Worm (Caenorhabditis elegans): ENCODE data around the gene ZK512.2.

ZK512.2 gene

DNA sequence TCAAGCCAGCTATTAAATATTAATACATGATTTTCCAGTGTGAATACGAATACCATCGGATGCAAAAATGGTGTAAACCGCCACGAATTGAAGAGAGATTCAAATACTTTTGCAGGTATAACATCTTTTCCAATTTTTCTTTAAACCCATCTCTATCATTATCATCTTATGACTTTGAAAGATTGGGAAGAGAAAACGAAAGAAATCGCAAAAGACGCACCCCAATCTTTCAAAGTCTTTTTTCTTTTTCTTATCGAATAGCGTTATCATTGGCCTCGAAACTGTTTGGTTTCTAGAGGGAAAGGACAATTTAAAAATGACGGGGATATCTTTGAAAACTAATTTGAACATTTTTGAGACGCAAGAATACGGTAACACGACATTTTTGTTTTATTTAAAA is 38.9 kb downstream of the ZK512.2 start:
- TF ChIP-seq sea-1 (GFP tag; conservative IDR thresholded peaks at IDR 0.05) (no peak), ceh-13 (GFP tag; optimal IDR thresholded peaks at IDR 0.05) (no peak), hmg-4 (GFP tag; optimal IDR thresholded peaks at IDR 0.05) (no peak), tbx-37 (GFP tag; conservative IDR thresholded peaks at IDR 0.05) (no peak)

DNA sequence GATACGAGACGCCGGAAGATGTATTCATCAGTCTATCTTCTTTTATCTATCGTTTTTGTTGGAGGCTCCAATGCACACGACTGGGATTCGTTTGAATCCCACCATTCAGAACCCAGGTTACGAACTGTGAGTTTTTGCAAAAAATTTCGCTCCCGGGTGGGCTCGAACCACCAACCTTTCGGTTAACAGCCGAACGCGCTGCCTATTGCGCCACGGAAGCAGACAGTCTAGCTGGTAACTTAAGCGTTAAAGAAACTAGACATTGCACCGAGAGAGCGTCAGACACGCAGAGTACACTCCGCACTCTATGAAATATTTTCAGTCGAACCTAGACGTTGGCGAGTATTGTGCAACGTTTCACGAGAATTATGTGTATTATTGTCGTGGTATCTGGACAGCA is 40.5 kb downstream of the ZK512.2 start:
- TF ChIP-seq hnd-1 (tag; optimal IDR thresholded peaks at IDR 0.05) (peak; percentile 77), tbx-11 (GFP tag; IDR thresholded peaks at IDR 0.05) (peak; percentile 77), sea-1 (GFP tag; conservative IDR thresholded peaks at IDR 0.05) (0 out of 2 replicates have a peak, but pooled peaks have one; percentile 37), hmg-4 (GFP tag; optimal IDR thresholded peaks at IDR 0.05) (peak; percentile 80), tra-4 (tag; optimal IDR thresholded peaks at IDR 0.05) (peak; percentile 37), hmbx-1 (tag; optimal IDR thresholded peaks at IDR 0.05) (peak; percentile 20), B0310.2 (tag; optimal IDR thresholded peaks at IDR 0.05) (peak; percentile 73), flt-1 (GFP tag; IDR thresholded peaks at IDR 0.05) (peak; percentile 79), ceh-36 (tag; optimal IDR thresholded peaks at IDR 0.05) (peak; percentile 74), ets-7 (tag; optimal IDR thresholded peaks at IDR 0.05) (peak; percentile 27), aly-1 (tag; optimal IDR thresholded peaks at IDR 0.05) (no peak), pes-1 (GFP tag; IDR thresholded peaks at IDR 0.05) (no peak), F13C5.2 (tag; optimal IDR thresholded peaks at IDR 0.05) (peak; percentile 18), ceh-13 (GFP tag; optimal IDR thresholded peaks at IDR 0.05) (peak; percentile 75), ama-1 (optimal IDR thresholded peaks at IDR 0.05) (no peak), scrt-1 (GFP tag; IDR thresholded peaks at IDR 0.05) (peak; percentile 87), tbx-37 (GFP tag; conservative IDR thresholded peaks at IDR 0.05) (peak; percentile 76)

DNA sequence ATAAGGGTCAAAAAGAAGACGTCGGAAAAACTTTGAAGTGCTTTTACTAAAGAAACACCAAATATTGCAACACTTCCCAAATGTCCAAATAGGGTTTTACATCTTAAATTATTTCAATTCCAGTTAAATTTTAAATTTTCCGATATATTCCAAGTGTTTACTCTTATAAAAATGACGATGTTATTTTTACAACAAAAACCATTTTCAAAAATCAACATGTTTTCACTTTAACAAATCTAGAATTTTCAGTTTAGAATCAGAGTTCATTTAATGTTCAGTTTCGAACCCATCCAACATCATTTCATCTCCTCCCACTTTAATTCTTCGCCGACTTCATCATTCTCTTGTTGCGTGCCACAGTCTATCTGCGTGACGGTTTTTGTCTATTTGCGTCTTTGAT is 41.0 kb downstream of the ZK512.2 start, which contains the start of gene dos-1:
Gene dos-1, plus strand, starts transcription at position 301 of the 400 bp plus-strand sequence.
- TF ChIP-seq ets-7 (tag; optimal IDR thresholded peaks at IDR 0.05), result no peak
- no peak for TF ChIP-seq tra-4 (tag; optimal IDR thresholded peaks at IDR 0.05)
- no peak for TF ChIP-seq scrt-1 (GFP tag; IDR thresholded peaks at IDR 0.05)
- TF ChIP-seq tbx-11 (GFP tag; IDR thresholded peaks at IDR 0.05), result no peak
- TF ChIP-seq ama-1 (optimal IDR thresholded peaks at IDR 0.05), result no peak
- TF ChIP-seq tbx-37 (GFP tag; conservative IDR thresholded peaks at IDR 0.05), result no peak
- no peak for TF ChIP-seq B0310.2 (tag; optimal IDR thresholded peaks at IDR 0.05)
- TF ChIP-seq aly-1 (tag; optimal IDR thresholded peaks at IDR 0.05), result no peak

DNA sequence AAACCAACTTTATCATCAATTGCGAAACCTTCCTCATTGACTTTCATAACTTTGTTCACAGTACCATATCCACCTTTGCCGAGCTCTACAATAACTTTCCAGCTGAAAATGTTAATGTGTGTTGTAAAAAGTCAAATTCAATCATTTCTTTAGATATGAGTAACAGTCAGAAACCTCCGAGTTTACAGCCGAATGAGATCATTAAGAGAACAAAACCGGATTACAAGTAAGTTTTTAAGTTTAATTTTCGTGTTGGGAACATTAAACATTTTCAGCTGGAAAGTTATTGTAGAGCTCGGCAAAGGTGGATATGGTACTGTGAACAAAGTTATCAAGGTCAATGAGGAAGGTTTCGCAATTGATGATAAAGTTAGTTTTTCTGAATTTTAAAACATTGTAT is 43.4 kb downstream of the ZK512.2 start, which contains the start of gene ZK507.1:
Gene ZK507.1, minus strand, starts transcription at position 101 of the 400 bp plus-strand sequence.
- TF ChIP-seq ceh-36 (tag; optimal IDR thresholded peaks at IDR 0.05) (no peak), F13C5.2 (tag; optimal IDR thresholded peaks at IDR 0.05) (no peak), hmg-4 (GFP tag; optimal IDR thresholded peaks at IDR 0.05) (no peak), tbx-37 (GFP tag; conservative IDR thresholded peaks at IDR 0.05) (no peak), flt-1 (GFP tag; IDR thresholded peaks at IDR 0.05) (no peak), sea-1 (GFP tag; conservative IDR thresholded peaks at IDR 0.05) (no peak), ceh-13 (GFP tag; optimal IDR thresholded peaks at IDR 0.05) (no peak), hmbx-1 (tag; optimal IDR thresholded peaks at IDR 0.05) (no peak), ets-7 (tag; optimal IDR thresholded peaks at IDR 0.05) (no peak), pes-1 (GFP tag; IDR thresholded peaks at IDR 0.05) (no peak), hnd-1 (tag; optimal IDR thresholded peaks at IDR 0.05) (no peak), B0310.2 (tag; optimal IDR thresholded peaks at IDR 0.05) (no peak)
